Fruit fly (Drosophila melanogaster): ENCODE data around the gene Caf1-180.

DNA sequence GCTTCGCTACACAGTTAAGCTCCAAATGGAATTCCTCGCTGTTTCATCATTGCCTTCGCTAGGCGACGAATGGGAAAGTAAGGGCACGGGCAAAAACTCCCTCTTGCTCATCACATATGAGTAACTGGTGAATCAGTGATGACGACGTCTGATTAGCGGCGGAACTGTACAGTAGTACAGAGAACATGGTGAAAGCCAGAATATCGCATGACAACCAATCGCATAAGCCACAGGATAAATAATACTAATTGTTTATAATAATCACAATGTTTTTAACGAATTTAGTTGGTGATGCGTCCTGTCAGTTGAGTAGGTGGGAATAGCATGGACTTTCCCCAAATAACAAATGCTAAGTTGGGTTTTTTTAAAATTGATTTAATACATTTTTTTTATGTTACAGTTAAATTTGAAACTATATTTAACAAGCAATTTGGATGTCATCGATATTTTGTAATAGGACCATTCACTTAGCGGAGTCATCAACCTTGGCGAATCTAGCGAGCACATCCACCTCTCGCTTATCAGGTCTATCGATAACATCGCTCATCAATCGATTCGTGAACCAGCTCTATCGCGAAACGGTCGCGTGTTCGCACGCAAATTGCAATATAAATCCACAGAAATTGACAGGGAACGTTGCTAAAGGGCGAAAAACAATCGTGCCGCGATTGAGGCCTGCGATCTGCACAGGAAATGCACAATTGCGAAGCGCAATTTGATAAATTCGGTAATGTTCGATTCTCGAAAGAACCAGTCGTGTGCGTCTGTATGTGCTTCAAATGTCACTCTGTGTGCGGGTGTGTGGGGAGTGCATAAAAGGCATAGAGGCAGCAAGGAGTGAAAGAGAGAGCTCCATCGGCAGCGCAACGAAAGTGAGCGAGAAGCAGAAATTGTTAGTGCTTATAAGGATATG lies 45.8 kb downstream of the Caf1-180 start, which contains the start of the genes CG12112 and Trf4-1:
- TF ChIP-seq CG8478 (optimal IDR thresholded peaks at IDR 0.05) (no peak), CTCF (optimal IDR thresholded peaks at IDR 0.05) (peak; percentile 44 to 51)

All from S2 (cell line).